Fruit fly (Drosophila melanogaster) whole organism, embryonic: Measurements from ENCODE around the gene CG4607.

ENCODE experiments used
- Atf-2 ChIP-seq: fragments of 200-800 bp; sonication (Bioruptor generic); optimal IDR thresholded peaks from 2 replicates; lab custom pipeline; 2016; ENCODE audit warnings: missing biosample characterization, missing genetic modification characterization
- B-H1 ChIP-seq: fragments of 200-800 bp; sonication (Bioruptor generic); IDR thresholded peaks from 3 replicates; pipeline ENCODE4 v1.3.6; 2022; ENCODE audit warnings: missing biosample characterization, missing genetic modification characterization
- CG12155 ChIP-seq: fragments of 200-800 bp; sonication (Bioruptor generic); optimal IDR thresholded peaks from 3 replicates; lab custom pipeline; 2016; ENCODE audit warnings: missing biosample characterization, missing genetic modification characterization
- CG12391 ChIP-seq: fragments of 200-800 bp; sonication (Bioruptor generic); optimal IDR thresholded peaks from 3 replicates; lab custom pipeline; 2018; ENCODE audit warnings: missing biosample characterization, mild to moderate bottlenecking, missing genetic modification characterization, moderate library complexity
- CG12744 ChIP-seq: fragments of 200-800 bp; sonication (Bioruptor generic); optimal IDR thresholded peaks from 2 replicates; lab custom pipeline; 2016; ENCODE audit warnings: missing biosample characterization, missing genetic modification characterization
- CG13123 ChIP-seq: fragments of 200-800 bp; sonication (Bioruptor generic); optimal IDR thresholded peaks from 2 replicates; lab custom pipeline; 2016; ENCODE audit warnings: missing biosample characterization, missing genetic modification characterization
- CG13296 ChIP-seq: fragments of 200-800 bp; sonication (Bioruptor generic); optimal IDR thresholded peaks from 3 replicates; lab custom pipeline; 2018; ENCODE audit warnings: missing biosample characterization, mild to moderate bottlenecking, missing genetic modification characterization
- CG14965 ChIP-seq: fragments of 200-800 bp; sonication (Bioruptor generic); optimal IDR thresholded peaks from 2 replicates; lab custom pipeline; 2016; ENCODE audit warnings: missing biosample characterization, missing genetic modification characterization, borderline replicate concordance
- CG15479 ChIP-seq: fragments of 200-800 bp; sonication (Bioruptor generic); optimal IDR thresholded peaks from 3 replicates; lab custom pipeline; 2019; ENCODE audit warnings: missing biosample characterization, mild to moderate bottlenecking, missing genetic modification characterization, moderate library complexity
- CG17359 ChIP-seq: fragments of 200-800 bp; sonication (Bioruptor generic); optimal IDR thresholded peaks from 3 replicates; lab custom pipeline; 2018; ENCODE audit warnings: missing biosample characterization, mild to moderate bottlenecking, missing genetic modification characterization, moderate library complexity
- CG18476 ChIP-seq: fragments of 200-800 bp; sonication (Bioruptor generic); optimal IDR thresholded peaks from 2 replicates; lab custom pipeline; 2016; ENCODE audit warnings: missing biosample characterization, mild to moderate bottlenecking, missing genetic modification characterization
- CG2120 ChIP-seq: fragments of 200-800 bp; sonication (Bioruptor generic); optimal IDR thresholded peaks from 3 replicates; lab custom pipeline; 2016; ENCODE audit warnings: missing biosample characterization, missing genetic modification characterization
- CG2678 ChIP-seq: fragments of 200-800 bp; sonication (Bioruptor generic); optimal IDR thresholded peaks from 3 replicates; lab custom pipeline; 2019; ENCODE audit warnings: missing biosample characterization, mild to moderate bottlenecking, missing genetic modification characterization, moderate library complexity
- CG30020 ChIP-seq: fragments of 200-800 bp; optimal IDR thresholded peaks from 2 replicates; lab custom pipeline; 2019; ENCODE audit warnings: missing biosample characterization, mild to moderate bottlenecking, missing genetic modification characterization, moderate library complexity
- CG32532 ChIP-seq: fragments of 200-800 bp; sonication (Bioruptor generic); IDR thresholded peaks from 2 replicates; pipeline ENCODE4 v1.3.6; 2022; ENCODE audit warnings: missing biosample characterization, missing genetic modification characterization
- CG3995 ChIP-seq: fragments of 200-800 bp; sonication (Bioruptor generic); optimal IDR thresholded peaks from 3 replicates; lab custom pipeline; 2016; ENCODE audit warnings: missing biosample characterization, missing genetic modification characterization
- CG4282 ChIP-seq: fragments of 200-800 bp; sonication (Bioruptor generic); optimal IDR thresholded peaks from 2 replicates; lab custom pipeline; 2016; ENCODE audit warnings: missing biosample characterization, missing genetic modification characterization
- CG6272 ChIP-seq: fragments of 200-800 bp; sonication (Bioruptor generic); IDR thresholded peaks from 2 replicates; pipeline ENCODE4 v1.3.6; 2022; ENCODE audit warnings: missing biosample characterization, missing genetic modification characterization
- CG6854 ChIP-seq: fragments of 200-800 bp; sonication (Bioruptor generic); optimal IDR thresholded peaks from 3 replicates; lab custom pipeline; 2017; ENCODE audit warnings: missing biosample characterization, mild to moderate bottlenecking, missing genetic modification characterization
- Ets65A ChIP-seq: fragments of 200-800 bp; sonication (Bioruptor generic); peaks from one replicate; lab custom pipeline; 2016; ENCODE audit warnings: missing biosample characterization, missing genetic modification characterization
- Gug ChIP-seq: fragments of 200-800 bp; sonication (Bioruptor generic); IDR thresholded peaks from 4 replicates; pipeline ENCODE4 v1.3.6; 2022; ENCODE audit warnings: missing biosample characterization, missing genetic modification characterization
- HLH3B ChIP-seq: fragments of 200-800 bp; sonication (Bioruptor generic); IDR thresholded peaks from 2 replicates; pipeline ENCODE4 v1.3.6; 2022; ENCODE audit warnings: missing biosample characterization, missing genetic modification characterization
- HLH4C ChIP-seq: fragments of 200-800 bp; sonication (Bioruptor generic); IDR thresholded peaks from 3 replicates; pipeline ENCODE4 v1.3.6; 2022; ENCODE audit warnings: missing biosample characterization, missing genetic modification characterization; ENCODE audit not compliant: partially characterized antibody
- Hey ChIP-seq: fragments of 200-800 bp; sonication (Bioruptor generic); optimal IDR thresholded peaks from 3 replicates; lab custom pipeline; 2018; ENCODE audit warnings: missing biosample characterization, mild to moderate bottlenecking, missing genetic modification characterization
- Med ChIP-seq: fragments of 200-800 bp; sonication (Bioruptor generic); peaks from one replicate; lab custom pipeline; 2016; ENCODE audit warnings: missing biosample characterization, missing genetic modification characterization, mild to moderate bottlenecking, inconsistent platforms, moderate library complexity
- Meics ChIP-seq: fragments of 200-800 bp; sonication (Bioruptor generic); optimal IDR thresholded peaks from 2 replicates; lab custom pipeline; 2017; ENCODE audit warnings: missing biosample characterization, mild to moderate bottlenecking, missing genetic modification characterization
- Neu2 ChIP-seq: fragments of 200-800 bp; sonication (Bioruptor generic); optimal IDR thresholded peaks from 3 replicates; lab custom pipeline; 2016; ENCODE audit warnings: missing biosample characterization, missing genetic modification characterization, borderline replicate concordance
- Oli ChIP-seq: fragments of 200-800 bp; sonication (Bioruptor generic); optimal IDR thresholded peaks from 2 replicates; lab custom pipeline; 2018; ENCODE audit warnings: missing biosample characterization, mild to moderate bottlenecking, missing genetic modification characterization, moderate library complexity
- Sox100B ChIP-seq: fragments of 200-800 bp; sonication (Bioruptor generic); optimal IDR thresholded peaks from 3 replicates; lab custom pipeline; 2018; ENCODE audit warnings: missing biosample characterization, mild to moderate bottlenecking, missing genetic modification characterization
- TFAM ChIP-seq: fragments of 200-800 bp; sonication (Bioruptor generic); optimal IDR thresholded peaks from 2 replicates; lab custom pipeline; 2017; ENCODE audit warnings: missing biosample characterization, missing genetic modification characterization, inconsistent platforms
- Trl ChIP-seq, 3 experiments: fragments of >200 bp in 2 of 3; fragments of 200-800 bp in 1 of 3; sonication (Bioruptor generic) in 1 of 3; optimal IDR thresholded peaks; 2 replicates in 1 of 3; 3 replicates in 2 of 3; lab custom pipeline; 2016 to 2017; ENCODE audit warnings: missing biosample characterization in 1 of 3, missing genetic modification characterization in 1 of 3
- cato ChIP-seq: fragments of 200-800 bp; sonication (Bioruptor generic); optimal IDR thresholded peaks from 2 replicates; lab custom pipeline; 2016; ENCODE audit warnings: missing biosample characterization, missing genetic modification characterization, borderline replicate concordance
- crp ChIP-seq, 2 experiments: fragments of 200-800 bp; sonication (Bioruptor generic); optimal IDR thresholded peaks; 2 replicates in 1 of 2; 3 replicates in 1 of 2; lab custom pipeline; 2017; ENCODE audit warnings: missing biosample characterization in 2 of 2, missing genetic modification characterization in 2 of 2, mild to moderate bottlenecking in 1 of 2, moderate library complexity in 1 of 2
- dimm ChIP-seq: fragments of 200-800 bp; sonication (Bioruptor generic); IDR thresholded peaks from 2 replicates; pipeline ENCODE4 v1.3.6; 2022; ENCODE audit warnings: missing biosample characterization, missing genetic modification characterization
- gem ChIP-seq: fragments of 200-800 bp; sonication (Bioruptor generic); optimal IDR thresholded peaks from 2 replicates; lab custom pipeline; 2019; ENCODE audit warnings: missing biosample characterization, mild to moderate bottlenecking, missing genetic modification characterization, moderate library complexity
- gfzf ChIP-seq: fragments of 200-800 bp; sonication (Bioruptor generic); optimal IDR thresholded peaks from 2 replicates; lab custom pipeline; 2016; ENCODE audit warnings: missing biosample characterization, mild to moderate bottlenecking, missing genetic modification characterization, moderate library complexity
- gro ChIP-seq: fragments of 200-800 bp; sonication (Bioruptor generic); optimal IDR thresholded peaks from 2 replicates; lab custom pipeline; 2016; ENCODE audit warnings: missing biosample characterization, missing genetic modification characterization
- gsb-n ChIP-seq: fragments of 200-800 bp; sonication (Bioruptor generic); optimal IDR thresholded peaks from 3 replicates; lab custom pipeline; 2018; ENCODE audit warnings: missing biosample characterization, mild to moderate bottlenecking, missing genetic modification characterization
- hth ChIP-seq: fragments of >200 bp; optimal IDR thresholded peaks from 2 replicates; lab custom pipeline; 2017; ENCODE audit warnings: inconsistent platforms
- mirr ChIP-seq: fragments of 200-800 bp; sonication (Bioruptor generic); optimal IDR thresholded peaks from 3 replicates; lab custom pipeline; 2018; ENCODE audit warnings: missing biosample characterization, mild to moderate bottlenecking, missing genetic modification characterization
- onecut ChIP-seq: fragments of 200-800 bp; sonication (Bioruptor generic); IDR thresholded peaks from 2 replicates; pipeline ENCODE4 v1.3.6; 2022; ENCODE audit warnings: missing biosample characterization, missing genetic modification characterization
- pnt ChIP-seq: fragments of 200-800 bp; sonication (Bioruptor generic); optimal IDR thresholded peaks from 3 replicates; lab custom pipeline; 2016; ENCODE audit warnings: missing biosample characterization, missing genetic modification characterization
- sim ChIP-seq: fragments of 200-800 bp; sonication (Bioruptor generic); IDR thresholded peaks from 2 replicates; pipeline ENCODE4 v1.3.6; 2022; ENCODE audit warnings: missing biosample characterization, missing genetic modification characterization
- slou ChIP-seq: fragments of 200-800 bp; sonication (Bioruptor generic); optimal IDR thresholded peaks from 3 replicates; lab custom pipeline; 2016; ENCODE audit warnings: missing biosample characterization, missing genetic modification characterization
- tup ChIP-seq: fragments of 200-800 bp; sonication (Bioruptor generic); optimal IDR thresholded peaks from 2 replicates; lab custom pipeline; 2016; ENCODE audit warnings: missing biosample characterization, mild to moderate bottlenecking, missing genetic modification characterization, moderate library complexity
- usp ChIP-seq: fragments of >200 bp; optimal IDR thresholded peaks from 2 replicates; lab custom pipeline; 2017; ENCODE audit warnings: missing biosample characterization, missing genetic modification characterization
- vfl ChIP-seq: fragments of 200-800 bp; sonication (Bioruptor generic); optimal IDR thresholded peaks from 2 replicates; lab custom pipeline; 2016; ENCODE audit warnings: missing biosample characterization, missing genetic modification characterization
- wek ChIP-seq: fragments of 200-800 bp; sonication (Bioruptor generic); optimal IDR thresholded peaks from 3 replicates; lab custom pipeline; 2018; ENCODE audit warnings: missing biosample characterization, mild to moderate bottlenecking, missing genetic modification characterization, moderate library complexity
- zen2 ChIP-seq: fragments of 200-800 bp; sonication (Bioruptor generic); IDR thresholded peaks from 3 replicates; pipeline ENCODE4 v1.3.6; 2022; ENCODE audit warnings: missing biosample characterization, missing genetic modification characterization; ENCODE audit not compliant: partially characterized antibody

Gene CG4607

DNA sequence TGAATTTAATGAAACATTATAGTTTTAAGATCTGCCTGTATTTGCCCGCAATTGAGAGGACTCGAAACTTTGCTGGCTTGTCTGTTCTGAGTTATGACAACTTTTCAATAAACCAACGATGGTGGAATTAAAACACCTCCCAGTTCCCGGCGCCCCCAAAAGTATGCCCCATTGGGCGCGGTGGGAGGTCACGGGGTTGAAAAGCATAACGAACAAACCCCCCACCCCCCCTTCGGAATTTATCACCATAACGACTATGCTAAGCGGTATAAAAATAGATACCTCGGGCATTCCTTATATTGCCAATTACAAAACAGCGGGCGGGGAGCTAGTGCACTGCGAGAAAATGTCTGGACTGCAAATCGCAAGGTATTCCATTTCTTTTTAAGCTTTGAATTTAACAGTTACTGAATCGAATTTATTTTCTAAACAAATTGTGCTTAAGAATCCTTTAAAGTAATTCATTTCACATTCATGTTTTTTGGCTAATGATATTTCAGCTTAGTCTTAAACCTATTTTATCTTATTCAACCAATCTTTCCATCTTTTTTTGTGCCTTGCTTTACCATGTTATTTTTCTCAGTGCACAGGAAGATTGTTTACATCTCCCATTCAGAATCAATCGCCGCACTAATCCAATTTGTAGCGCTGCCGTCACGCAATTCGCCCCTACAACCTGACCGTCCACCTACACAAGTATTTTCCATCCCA lies 32.2 kb downstream of the CG4607 start (continued):
- TF ChIP-seq Trl (optimal IDR thresholded peaks at IDR 0.05; lab: Kevin White, UChicago) (no peak), Trl (GFP tag; optimal IDR thresholded peaks at IDR 0.05; lab: Kevin White, UChicago) (peak; percentile 33), CG6854 (GFP tag; lab: Kevin White, UChicago) (peak; percentile 63), Hey (tag; lab: Kevin White, UChicago) (peak; percentile 18), Med (GFP tag; lab: Kevin White, UChicago) (peak; percentile 78), CG12391 (tag; lab: Kevin White, UChicago) (peak; percentile 94), CG32532 (GFP tag; lab: Robert Waterston, UW) (peak; percentile 77), Gug (GFP tag; lab: Robert Waterston, UW) (peak; percentile 54), gro (peak; percentile 86), CG2120 (GFP tag; lab: Kevin White, UChicago) (peak; percentile 93), Meics (GFP tag; lab: Kevin White, UChicago) (peak; percentile 81), tup (GFP tag; lab: Kevin White, UChicago) (no peak), CG18476 (GFP tag; lab: Kevin White, UChicago) (peak; percentile 60), wek (GFP tag; lab: Kevin White, UChicago) (peak; percentile 57), onecut (GFP tag; lab: Robert Waterston, UW) (peak; percentile 59), CG3995 (GFP tag; lab: Kevin White, UChicago) (no peak), vfl (peak; percentile 58), Ets65A (GFP tag; lab: Kevin White, UChicago) (no peak), CG6272 (GFP tag; lab: Robert Waterston, UW) (peak; percentile 48; the same call in 1 of the 2 replicates), CG15479 (GFP tag; lab: Kevin White, UChicago) (no peak), sim (peak; percentile 55; the same call in 1 of the 2 replicates), CG30020 (tag; lab: Kevin White, UChicago) (no peak), hth (lab: Kevin White, UChicago) (no peak), crp (GFP tag; optimal IDR thresholded peaks at IDR 0.05; lab: Kevin White, UChicago) (peak in 1 of 2 experiments; percentile 43), usp (GFP tag; lab: Kevin White, UChicago) (no peak), Sox100B (GFP tag; lab: Kevin White, UChicago) (peak; percentile 85), CG12744 (no peak), TFAM (GFP tag; lab: Kevin White, UChicago) (no peak), dimm (GFP tag; lab: Robert Waterston, UW) (peak; percentile 48; the same call in 1 of the 2 replicates), HLH4C (GFP tag; lab: Robert Waterston, UW) (no peak), Neu2 (no peak), Atf-2 (peak; percentile 87), CG12155 (GFP tag; lab: Kevin White, UChicago) (peak; percentile 64), pnt (peak; percentile 54), zen2 (GFP tag; lab: Robert Waterston, UW) (no peak), CG13296 (peak; percentile 73), gsb-n (peak; percentile 81), CG13123 (GFP tag; lab: Kevin White, UChicago) (peak; percentile 45), CG17359 (peak; percentile 76), B-H1 (GFP tag; lab: Robert Waterston, UW) (peak; percentile 57; the same call in 2 of the 3 replicates), cato (peak; percentile 41), HLH3B (GFP tag; lab: Robert Waterston, UW) (peak; percentile 74), slou (GFP tag; lab: Kevin White, UChicago) (peak; percentile 82), CG14965 (GFP tag; lab: Kevin White, UChicago) (no peak), CG2678 (tag; lab: Kevin White, UChicago) (peak; percentile 91), Oli (peak; percentile 90), mirr (no peak), CG4282 (GFP tag; lab: Kevin White, UChicago) (peak; percentile 63), gem (peak; percentile 95), gfzf (GFP tag; lab: Kevin White, UChicago) (no peak)
